Fruit fly (Drosophila melanogaster) whole organism, embryonic: ENCODE results near the gene CG6142.

Experiments
- Atf6 ChIP-seq: fragments of 200-800 bp; sonication (Bioruptor generic); IDR thresholded peaks from 2 replicates; pipeline ENCODE4 v1.3.6; 2022; ENCODE audit warnings: missing biosample characterization, missing genetic modification characterization
- Awh ChIP-seq: fragments of 200-800 bp; sonication (Bioruptor generic); IDR thresholded peaks from 2 replicates; pipeline ENCODE4, ENCODE4 v1.3.6; 2022; ENCODE audit warnings: missing biosample characterization, missing genetic modification characterization
- CG15269 ChIP-seq: fragments of 200-800 bp; sonication (Bioruptor generic); optimal IDR thresholded peaks from 2 replicates; lab custom pipeline; 2018; ENCODE audit warnings: missing biosample characterization, mild to moderate bottlenecking, missing genetic modification characterization, moderate library complexity
- CG17385 ChIP-seq: fragments of 200-800 bp; sonication (Bioruptor generic); optimal IDR thresholded peaks from 3 replicates; lab custom pipeline; 2018; ENCODE audit warnings: missing biosample characterization, mild to moderate bottlenecking, missing genetic modification characterization
- CG18599 ChIP-seq: fragments of 200-800 bp; sonication (Bioruptor generic); optimal IDR thresholded peaks from 3 replicates; lab custom pipeline; 2017; ENCODE audit warnings: missing biosample characterization, missing genetic modification characterization, mild to moderate bottlenecking, moderate library complexity, missing genetic modification reagents
- CG2120 ChIP-seq: fragments of 200-800 bp; sonication (Bioruptor generic); optimal IDR thresholded peaks from 3 replicates; lab custom pipeline; 2016; ENCODE audit warnings: missing biosample characterization, missing genetic modification characterization
- CG33213 ChIP-seq: fragments of 200-800 bp; sonication (Bioruptor generic); optimal IDR thresholded peaks from 3 replicates; lab custom pipeline; 2016; ENCODE audit warnings: missing biosample characterization, missing genetic modification characterization
- CG3995 ChIP-seq: fragments of 200-800 bp; sonication (Bioruptor generic); optimal IDR thresholded peaks from 3 replicates; lab custom pipeline; 2016; ENCODE audit warnings: missing biosample characterization, missing genetic modification characterization
- CG4360 ChIP-seq: fragments of 200-800 bp; sonication (Bioruptor generic); IDR thresholded peaks from 2 replicates; pipeline ENCODE4 v1.3.6; 2022; ENCODE audit warnings: missing biosample characterization, missing genetic modification characterization
- CG4730 ChIP-seq: fragments of 200-800 bp; sonication (Bioruptor generic); IDR thresholded peaks from 2 replicates; pipeline ENCODE4 v1.3.6; 2022; ENCODE audit warnings: missing biosample characterization, missing genetic modification characterization
- CG7556 ChIP-seq: fragments of 200-800 bp; sonication (Bioruptor generic); optimal IDR thresholded peaks from 2 replicates; lab custom pipeline; 2017; ENCODE audit warnings: missing biosample characterization, mild to moderate bottlenecking, missing genetic modification characterization
- CG8944 ChIP-seq: fragments of 200-800 bp; sonication (Bioruptor generic); optimal IDR thresholded peaks from 3 replicates; lab custom pipeline; 2016; ENCODE audit warnings: missing biosample characterization, missing genetic modification characterization
- D19A ChIP-seq: fragments of 200-800 bp; optimal IDR thresholded peaks from 3 replicates; lab custom pipeline; 2019; ENCODE audit warnings: missing biosample characterization, mild to moderate bottlenecking, missing genetic modification characterization, moderate library complexity
- Dip2 ChIP-seq: fragments of 200-800 bp; sonication (Bioruptor generic); IDR thresholded peaks from 2 replicates; pipeline ENCODE4 v1.3.6; 2022; ENCODE audit warnings: missing biosample characterization, missing genetic modification characterization
- Dip3 ChIP-seq: fragments of 200-800 bp; sonication (Bioruptor generic); optimal IDR thresholded peaks from 3 replicates; lab custom pipeline; 2016; ENCODE audit warnings: missing biosample characterization, missing genetic modification characterization
- E2f1 ChIP-seq: fragments of 200-800 bp; sonication (Bioruptor generic); IDR thresholded peaks from 2 replicates; pipeline ENCODE4 v1.3.6; 2022; ENCODE audit warnings: missing biosample characterization, missing genetic modification characterization
- Fer3 ChIP-seq: fragments of 200-800 bp; sonication (Bioruptor generic); optimal IDR thresholded peaks from 2 replicates; lab custom pipeline; 2018; ENCODE audit warnings: missing biosample characterization, mild to moderate bottlenecking, missing genetic modification characterization, moderate library complexity
- HmgZ ChIP-seq: fragments of 200-800 bp; sonication (Bioruptor generic); optimal IDR thresholded peaks from 2 replicates; lab custom pipeline; 2018; ENCODE audit warnings: missing biosample characterization, mild to moderate bottlenecking, missing genetic modification characterization
- Hmx ChIP-seq: fragments of 200-800 bp; sonication (Bioruptor generic); optimal IDR thresholded peaks from 2 replicates; lab custom pipeline; 2016; ENCODE audit warnings: missing biosample characterization, missing genetic modification characterization
- Mad ChIP-seq: fragments of 200-800 bp; sonication (Bioruptor generic); optimal IDR thresholded peaks from 2 replicates; lab custom pipeline; 2016; ENCODE audit warnings: missing biosample characterization, missing genetic modification characterization
- Myb ChIP-seq: fragments of 200-800 bp; sonication (Bioruptor generic); optimal IDR thresholded peaks from 2 replicates; lab custom pipeline; 2016; ENCODE audit warnings: missing biosample characterization, missing genetic modification characterization
- Sox100B ChIP-seq: fragments of 200-800 bp; sonication (Bioruptor generic); optimal IDR thresholded peaks from 3 replicates; lab custom pipeline; 2018; ENCODE audit warnings: missing biosample characterization, mild to moderate bottlenecking, missing genetic modification characterization
- Usf ChIP-seq: fragments of 200-800 bp; sonication (Bioruptor generic); optimal IDR thresholded peaks from 2 replicates; lab custom pipeline; 2017; ENCODE audit warnings: missing genotype, missing biosample characterization, missing genetic modification characterization
- Xbp1 ChIP-seq: fragments of 200-800 bp; sonication (Bioruptor generic); optimal IDR thresholded peaks from 3 replicates; lab custom pipeline; 2016; ENCODE audit warnings: missing biosample characterization, mild to moderate bottlenecking, missing genetic modification characterization
- ac ChIP-seq: fragments of 200-800 bp; sonication (Bioruptor generic); optimal IDR thresholded peaks from 3 replicates; lab custom pipeline; 2017; ENCODE audit warnings: missing biosample characterization, mild to moderate bottlenecking, missing genetic modification characterization
- cwo ChIP-seq: fragments of 200-800 bp; sonication (Bioruptor generic); optimal IDR thresholded peaks from 3 replicates; lab custom pipeline; 2017; ENCODE audit warnings: missing biosample characterization, missing genetic modification characterization, mild to moderate bottlenecking, moderate library complexity, missing genetic modification reagents
- dati ChIP-seq: fragments of 200-800 bp; sonication (Bioruptor generic); IDR thresholded peaks from 2 replicates; pipeline ENCODE4 v1.3.6; 2022; ENCODE audit warnings: missing biosample characterization, missing genetic modification characterization
- disco-r ChIP-seq: fragments of 200-800 bp; sonication (Bioruptor generic); optimal IDR thresholded peaks from 2 replicates; lab custom pipeline; 2016; ENCODE audit warnings: missing biosample characterization, missing genetic modification characterization
- fd3F ChIP-seq: fragments of 200-800 bp; sonication (Bioruptor generic); optimal IDR thresholded peaks from 2 replicates; lab custom pipeline; 2018; ENCODE audit warnings: missing biosample characterization, mild to moderate bottlenecking, missing genetic modification characterization, moderate library complexity
- fd96Cb ChIP-seq: fragments of 200-800 bp; sonication (Bioruptor generic); optimal IDR thresholded peaks from 2 replicates; lab custom pipeline; 2018; ENCODE audit warnings: missing biosample characterization, mild to moderate bottlenecking, missing genetic modification characterization, moderate library complexity
- ftz-f1 ChIP-seq: fragments of 200-800 bp; sonication (Bioruptor generic); optimal IDR thresholded peaks from 2 replicates; lab custom pipeline; 2016; ENCODE audit warnings: missing biosample characterization, missing genetic modification characterization
- fu2 ChIP-seq: fragments of 200-800 bp; sonication (Bioruptor generic); optimal IDR thresholded peaks from 2 replicates; lab custom pipeline; 2016; ENCODE audit warnings: missing biosample characterization, missing genetic modification characterization
- gro ChIP-seq: fragments of 200-800 bp; sonication (Bioruptor generic); optimal IDR thresholded peaks from 2 replicates; lab custom pipeline; 2016; ENCODE audit warnings: missing biosample characterization, missing genetic modification characterization
- gsb ChIP-seq: fragments of 200-800 bp; sonication (Bioruptor generic); IDR thresholded peaks from 2 replicates; pipeline ENCODE4 v1.3.6; 2022; ENCODE audit warnings: missing biosample characterization, missing genetic modification characterization
- gt ChIP-seq: fragments of 200-800 bp; sonication (Bioruptor generic); IDR thresholded peaks from 2 replicates; pipeline ENCODE4 v1.3.6; 2022; ENCODE audit warnings: missing biosample characterization, missing genetic modification characterization
- kay ChIP-seq: fragments of 200-800 bp; sonication (Bioruptor generic); optimal IDR thresholded peaks from 2 replicates; lab custom pipeline; 2016; ENCODE audit warnings: missing biosample characterization, missing genetic modification characterization
- klu ChIP-seq: fragments of 200-800 bp; sonication (Bioruptor generic); IDR thresholded peaks from 2 replicates; pipeline ENCODE4 v1.3.6; 2022; ENCODE audit warnings: missing biosample characterization, missing genetic modification characterization
- lab ChIP-seq: fragments of 200-800 bp; sonication (Bioruptor generic); optimal IDR thresholded peaks from 3 replicates; lab custom pipeline; 2017; ENCODE audit warnings: missing biosample characterization, missing genetic modification characterization, mild to moderate bottlenecking, moderate library complexity, missing genetic modification reagents
- lmd ChIP-seq: fragments of 200-800 bp; sonication (Bioruptor generic); IDR thresholded peaks from 2 replicates; pipeline ENCODE4 v1.3.6; 2022; ENCODE audit warnings: missing biosample characterization, missing genetic modification characterization
- pita ChIP-seq: fragments of 200-800 bp; sonication (Bioruptor generic); optimal IDR thresholded peaks from 2 replicates; lab custom pipeline; 2017; ENCODE audit warnings: missing biosample characterization, mild to moderate bottlenecking, missing genetic modification characterization
- row ChIP-seq: fragments of 200-800 bp; sonication (Bioruptor generic); IDR thresholded peaks from 3 replicates; pipeline ENCODE4 v1.3.6; 2022; ENCODE audit warnings: missing biosample characterization, missing genetic modification characterization
- sens ChIP-seq: fragments of 200-800 bp; sonication (Bioruptor generic); peaks from one replicate; lab custom pipeline; 2016; ENCODE audit warnings: missing biosample characterization, missing genetic modification characterization
- slbo ChIP-seq: fragments of 200-800 bp; sonication (Bioruptor generic); IDR thresholded peaks from 2 replicates; pipeline ENCODE4 v1.3.6; 2022; ENCODE audit warnings: missing biosample characterization, missing genetic modification characterization
- slou ChIP-seq: fragments of 200-800 bp; sonication (Bioruptor generic); optimal IDR thresholded peaks from 3 replicates; lab custom pipeline; 2016; ENCODE audit warnings: missing biosample characterization, missing genetic modification characterization
- so ChIP-seq: fragments of 200-800 bp; sonication (Bioruptor generic); IDR thresholded peaks from 3 replicates; pipeline ENCODE4 v1.3.6; 2022; ENCODE audit warnings: missing biosample characterization, missing genetic modification characterization
- tap ChIP-seq: fragments of 200-800 bp; optimal IDR thresholded peaks from 3 replicates; lab custom pipeline; 2019; ENCODE audit warnings: missing biosample characterization, mild to moderate bottlenecking, missing genetic modification characterization, moderate library complexity
- toy ChIP-seq: fragments of 200-800 bp; sonication (Bioruptor generic); IDR thresholded peaks from 2 replicates; pipeline ENCODE4 v1.3.6; 2022; ENCODE audit warnings: missing biosample characterization, missing genetic modification characterization
- unc-4 ChIP-seq: fragments of 200-800 bp; sonication (Bioruptor generic); IDR thresholded peaks from 2 replicates; pipeline ENCODE4 v1.3.6; 2022; ENCODE audit warnings: missing biosample characterization, missing genetic modification characterization; ENCODE audit not compliant: partially characterized antibody
- unpg ChIP-seq: fragments of 200-800 bp; sonication (Bioruptor generic); optimal IDR thresholded peaks from 3 replicates; lab custom pipeline; 2018; ENCODE audit warnings: missing biosample characterization, mild to moderate bottlenecking, missing genetic modification characterization, moderate library complexity
- zen2 ChIP-seq: fragments of 200-800 bp; sonication (Bioruptor generic); IDR thresholded peaks from 3 replicates; pipeline ENCODE4 v1.3.6; 2022; ENCODE audit warnings: missing biosample characterization, missing genetic modification characterization; ENCODE audit not compliant: partially characterized antibody

The CG6142 gene

DNA sequence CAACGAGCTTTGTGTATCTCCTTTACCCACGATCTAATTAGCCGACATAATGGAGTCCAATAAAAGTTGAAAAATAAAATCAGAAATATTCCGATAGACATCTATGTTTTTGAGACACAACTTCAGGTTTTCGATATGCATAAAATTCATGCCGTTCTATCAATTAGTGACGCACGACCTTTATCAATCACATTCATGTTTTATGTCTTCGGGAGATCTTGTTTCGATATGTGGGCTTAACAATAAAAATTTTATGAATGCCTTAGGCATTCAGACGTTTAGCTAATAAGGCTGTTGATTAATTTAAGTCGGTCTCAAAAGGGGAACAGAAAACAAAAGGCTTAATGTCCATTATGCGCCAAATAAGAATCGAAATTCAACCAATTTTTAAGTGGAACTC lies 13.0 kb upstream of the CG6142 start (continued):
- TF ChIP-seq CG33213 = no peak

DNA sequence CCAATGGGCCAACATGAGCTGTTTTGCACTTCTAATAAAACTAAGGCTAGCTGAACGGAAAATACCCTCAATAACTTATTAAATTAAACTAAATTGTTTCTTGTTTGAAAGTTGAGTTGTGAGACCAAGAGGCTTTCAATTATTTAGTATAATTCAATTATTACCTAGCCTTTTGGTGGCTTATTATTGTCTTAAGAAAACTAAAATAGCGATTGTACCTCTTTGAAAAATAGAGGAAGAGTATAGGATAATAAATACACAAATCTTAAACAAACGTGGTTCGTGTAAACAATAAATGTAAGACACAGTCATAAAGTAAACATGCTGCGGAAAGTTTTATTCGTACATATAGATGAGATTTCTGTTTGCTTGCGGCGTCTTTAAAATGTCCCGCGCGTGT lies 11.8 kb upstream of the CG6142 start:
- no peak for TF ChIP-seq Awh (GFP tag; lab: Robert Waterston, UW)
- peak; percentile 14 for TF ChIP-seq unpg (GFP tag; lab: Kevin White, UChicago)
- no peak for TF ChIP-seq Xbp1 (GFP tag; lab: Kevin White, UChicago)
- TF ChIP-seq CG4360 (GFP tag; lab: Robert Waterston, UW) = no peak
- no peak for TF ChIP-seq E2f1
- peak; percentile 73 for TF ChIP-seq lab (GFP tag; lab: Kevin White, UChicago)
- peak; percentile 9 for TF ChIP-seq kay (GFP tag; lab: Kevin White, UChicago)
- TF ChIP-seq so (GFP tag; lab: Robert Waterston, UW) = 0 out of 3 replicates have a peak, but pooled peaks have one; percentile 22
- TF ChIP-seq Fer3 (tag; lab: Kevin White, UChicago) = peak; percentile 48
- peak; percentile 45 for TF ChIP-seq fd3F (GFP tag; lab: Kevin White, UChicago)
- TF ChIP-seq Myb (GFP tag; lab: Kevin White, UChicago) = peak; percentile 10
- TF ChIP-seq HmgZ = peak; percentile 31
- no peak for TF ChIP-seq fd96Cb (tag; lab: Kevin White, UChicago)
- TF ChIP-seq row = peak; percentile 62
- peak; percentile 51; the same call in 1 of the 2 replicates for TF ChIP-seq lmd (GFP tag; lab: Robert Waterston, UW)
- peak; percentile 26 for TF ChIP-seq CG17385 (GFP tag; lab: Kevin White, UChicago)
- peak; percentile 56 for TF ChIP-seq CG15269 (tag; lab: Kevin White, UChicago)
- TF ChIP-seq Usf (GFP tag; lab: Kevin White, UChicago) = no peak
- TF ChIP-seq fu2 = no peak
- TF ChIP-seq cwo = peak; percentile 57
- TF ChIP-seq sens = peak; percentile 84
- no peak for TF ChIP-seq pita (GFP tag; lab: Kevin White, UChicago)
- TF ChIP-seq CG7556 = peak; percentile 43
- TF ChIP-seq tap (tag; lab: Kevin White, UChicago) = peak; percentile 19
- peak; percentile 63 for TF ChIP-seq D19A (tag; lab: Kevin White, UChicago)
- no peak for TF ChIP-seq zen2
- no peak for TF ChIP-seq Mad (GFP tag; lab: Kevin White, UChicago)
- TF ChIP-seq disco-r (GFP tag; lab: Kevin White, UChicago) = no peak
- no peak for TF ChIP-seq Dip2 (GFP tag; lab: Robert Waterston, UW)
- TF ChIP-seq slou (GFP tag; lab: Kevin White, UChicago) = peak; percentile 27
- no peak for TF ChIP-seq ftz-f1 (GFP tag; lab: Kevin White, UChicago)
- TF ChIP-seq klu (GFP tag; lab: Robert Waterston, UW) = 0 out of 2 replicates have a peak, but pooled peaks have one; percentile 28
- TF ChIP-seq CG2120 (GFP tag; lab: Kevin White, UChicago) = peak; percentile 85
- peak; percentile 66 for TF ChIP-seq Dip3 (GFP tag; lab: Kevin White, UChicago)
- no peak for TF ChIP-seq dati
- peak; percentile 36 for TF ChIP-seq CG3995 (GFP tag; lab: Kevin White, UChicago)
- TF ChIP-seq Atf6 (GFP tag; lab: Robert Waterston, UW) = peak; percentile 67
- TF ChIP-seq gt (GFP tag; lab: Robert Waterston, UW) = no peak
- TF ChIP-seq Sox100B (GFP tag; lab: Kevin White, UChicago) = no peak
- no peak for TF ChIP-seq toy (GFP tag; lab: Robert Waterston, UW)
- TF ChIP-seq gsb (GFP tag; lab: Robert Waterston, UW) = no peak; the same call in 1 of the 2 replicates
- TF ChIP-seq CG8944 = no peak
- TF ChIP-seq ac (GFP tag; lab: Kevin White, UChicago) = no peak
- peak; percentile 4 for TF ChIP-seq Hmx (GFP tag; lab: Kevin White, UChicago)
- no peak for TF ChIP-seq CG4730
- peak; percentile 68 for TF ChIP-seq slbo (GFP tag; lab: Robert Waterston, UW)
- peak; percentile 74 for TF ChIP-seq CG18599
- peak; percentile 61 for TF ChIP-seq gro (GFP tag; lab: Kevin White, UChicago)
- no peak for TF ChIP-seq unc-4 (GFP tag; lab: Robert Waterston, UW)
